Worm (Caenorhabditis elegans) whole organism, L4 larva: ENCODE results near the gene F44F4.10.

Experiments
- ZK546.5 ChIP-seq, 2 experiments: sonication (generic microtip); optimal IDR thresholded peaks; 2 replicates each; lab custom pipeline; 2017; ENCODE audit warnings: missing biosample characterization in 2 of 2, missing genetic modification characterization in 2 of 2
- ama-1 ChIP-seq: fragments of 150-350 bp; optimal IDR thresholded peaks from 2 replicates; lab custom pipeline; 2014; ENCODE audit warnings: inconsistent platforms, mixed read lengths
- dpl-1 ChIP-seq: fragments of 150-350 bp; optimal IDR thresholded peaks from 2 replicates; lab custom pipeline; 2014; ENCODE audit warnings: missing biosample characterization, missing genetic modification reagents, missing genetic modification characterization
- egl-43 ChIP-seq: fragments of 200-800 bp; sonication (Bioruptor generic); IDR thresholded peaks from 2 replicates; pipeline ENCODE4 v1.3.6; 2022; ENCODE audit warnings: missing genetic modification reagents, missing genetic modification characterization, missing compliant biosample characterization
- unc-62 ChIP-seq, 3 experiments: fragments of 150-350 bp in 1 of 3; sonication (generic microtip); optimal IDR thresholded peaks in 2 of 3; peaks in 1 of 3; 1 replicate in 1 of 3; 2 replicates in 2 of 3; lab custom pipeline; 2014 to 2017; ENCODE audit warnings: missing biosample characterization in 3 of 3, missing genetic modification characterization in 3 of 3, missing genetic modification reagents in 3 of 3, missing genotype in 1 of 3

ce11 chrII:10870698-10871097 lies 46.4 kb downstream of the F44F4.10 start:
- TF ChIP-seq ZK546.5 (tag; optimal IDR thresholded peaks at IDR 0.05; lab: Kevin White, UChicago) = no peak
- TF ChIP-seq unc-62 (GFP tag; optimal IDR thresholded peaks at IDR 0.05 in 1 of 2; lab: Kevin White, UChicago) = no peak
- no peak for TF ChIP-seq unc-62 (tag; optimal IDR thresholded peaks at IDR 0.05; lab: Kevin White, UChicago)
- TF ChIP-seq ama-1 (lab: Kevin White, UChicago) = peak; percentile 35
- TF ChIP-seq egl-43 (GFP tag; lab: Robert Waterston, UW) = no peak
- no peak for TF ChIP-seq dpl-1
